Worm (Caenorhabditis elegans): ENCODE data around the gene F47B8.1.

- TF ChIP-seq ceh-90 (tag; optimal IDR thresholded peaks at IDR 0.05) (no peak), F16B12.6 (tag; optimal IDR thresholded peaks at IDR 0.05) (no peak), rnt-1 (tag; optimal IDR thresholded peaks at IDR 0.05) (no peak), ceh-82 (tag; optimal IDR thresholded peaks at IDR 0.05) (no peak), unc-130 (tag; optimal IDR thresholded peaks at IDR 0.05) (no peak), egl-27 (tag; optimal IDR thresholded peaks at IDR 0.05) (no peak)
Observed at ce11 chrV:14294396-14294795, 19.7 kb downstream of the F47B8.1 start, which contains the start of gene F14D7.9.
